Fruit fly (Drosophila melanogaster) S2 (cell line): ENCODE data around the gene Snx27.

Source experiments
- CG8478 ChIP-seq: fragments of >200 bp; optimal IDR thresholded peaks from 2 replicates; lab custom pipeline; 2018
- CTCF ChIP-seq, 2 experiments: fragments of >200 bp; optimal IDR thresholded peaks; 2 replicates each; lab custom pipeline; 2018

DNA sequence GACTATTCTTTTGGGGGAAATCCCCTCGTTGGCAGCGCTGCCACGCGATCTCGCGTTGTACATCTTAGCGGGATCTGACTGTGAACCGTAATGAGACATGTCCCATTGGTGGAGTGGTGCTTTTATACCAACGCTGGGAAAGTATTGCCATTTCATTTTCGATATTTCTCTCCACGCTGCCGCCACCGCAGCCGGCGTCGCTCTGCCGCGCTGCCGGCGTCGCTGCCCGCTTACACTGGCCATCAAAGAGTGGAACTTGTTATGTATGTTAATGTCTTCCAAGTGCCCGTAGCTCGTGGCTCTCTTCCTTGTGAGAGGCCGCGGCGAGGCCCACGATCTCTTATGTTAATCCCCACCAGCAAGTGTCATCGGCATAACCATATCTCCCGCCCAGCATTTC lies 43.7 kb upstream of the Snx27 start, which contains the start of gene CG3108:
- TF ChIP-seq CG8478 (no peak), CTCF (optimal IDR thresholded peaks at IDR 0.05; lab: Kevin White, UChicago) (no peak)
